Worm (Caenorhabditis elegans) whole organism, L2 larva: ENCODE data around the gene msrp-3.

Source experiments
- C34F6.9 ChIP-seq: fragments of 150-350 bp; optimal IDR thresholded peaks from 2 replicates; lab custom pipeline; 2014; ENCODE audit warnings: missing biosample characterization, missing genetic modification characterization
- F13H6.1 ChIP-seq: sonication (generic microtip); optimal IDR thresholded peaks from 2 replicates; lab custom pipeline; 2016; ENCODE audit warnings: missing genetic modification characterization, missing compliant biosample characterization
- R02D3.7 ChIP-seq: fragments of 150-350 bp; optimal IDR thresholded peaks from 2 replicates; lab custom pipeline; 2014; ENCODE audit warnings: missing biosample characterization, missing genetic modification characterization
- Y55F3AM.14 ChIP-seq: fragments of 200-800 bp; sonication (Bioruptor generic); optimal IDR thresholded peaks from 2 replicates; lab custom pipeline; 2018; ENCODE audit warnings: mild to moderate bottlenecking, missing genetic modification characterization, missing compliant biosample characterization
- ZK546.5 ChIP-seq: sonication (generic microtip); optimal IDR thresholded peaks from 2 replicates; lab custom pipeline; 2017; ENCODE audit warnings: missing biosample characterization, missing genetic modification characterization
- ama-1 ChIP-seq: fragments of 150-350 bp; optimal IDR thresholded peaks from 2 replicates; lab custom pipeline; 2018; ENCODE audit warnings: inconsistent platforms
- ceh-16 ChIP-seq: fragments of 150-350 bp; optimal IDR thresholded peaks from 2 replicates; lab custom pipeline; 2014; ENCODE audit warnings: missing biosample characterization, missing genetic modification characterization
- ceh-82 ChIP-seq: fragments of 150-350 bp; optimal IDR thresholded peaks from 2 replicates; lab custom pipeline; 2014; ENCODE audit warnings: missing biosample characterization, missing genetic modification characterization
- dmd-4 ChIP-seq: sonication (generic microtip); optimal IDR thresholded peaks from 2 replicates; lab custom pipeline; 2017; ENCODE audit warnings: missing biosample characterization, missing genetic modification characterization
- elt-1 ChIP-seq: fragments of 150-350 bp; optimal IDR thresholded peaks from 2 replicates; lab custom pipeline; 2014; ENCODE audit warnings: missing biosample characterization, missing genetic modification characterization
- elt-3 ChIP-seq: sonication (generic microtip); optimal IDR thresholded peaks from 2 replicates; lab custom pipeline; 2017; ENCODE audit warnings: missing biosample characterization, missing genetic modification characterization
- fos-1 ChIP-seq: fragments of 150-350 bp; optimal IDR thresholded peaks from 2 replicates; lab custom pipeline; 2014; ENCODE audit warnings: missing biosample characterization, missing genetic modification characterization
- gmeb-1 ChIP-seq: fragments of 150-350 bp; optimal IDR thresholded peaks from 2 replicates; lab custom pipeline; 2014; ENCODE audit warnings: missing biosample characterization, missing genetic modification characterization
- lin-11 ChIP-seq: fragments of 150-350 bp; sonication (generic microtip); optimal IDR thresholded peaks from 2 replicates; lab custom pipeline; 2014; ENCODE audit warnings: missing biosample characterization, missing genetic modification characterization, inconsistent platforms, mixed read lengths
- lin-13 ChIP-seq: fragments of 150-350 bp; optimal IDR thresholded peaks from 2 replicates; lab custom pipeline; 2014; ENCODE audit warnings: missing biosample characterization, missing genetic modification reagents, missing genetic modification characterization
- lin-39 ChIP-seq: fragments of 150-350 bp; optimal IDR thresholded peaks from 2 replicates; lab custom pipeline; 2014; ENCODE audit warnings: missing biosample characterization, missing genetic modification reagents, missing genetic modification characterization
- lsy-2 ChIP-seq, 2 experiments: fragments of 150-350 bp in 1 of 2; sonication (generic microtip) in 1 of 2; optimal IDR thresholded peaks; 2 replicates each; lab custom pipeline; 2014 to 2017; ENCODE audit warnings: missing biosample characterization in 2 of 2, missing genetic modification characterization in 2 of 2
- mab-5 ChIP-seq: fragments of 150-350 bp; optimal IDR thresholded peaks from 2 replicates; lab custom pipeline; 2014; ENCODE audit warnings: missing biosample characterization, missing genetic modification characterization
- nhr-10 ChIP-seq: sonication (generic microtip); optimal IDR thresholded peaks from 2 replicates; lab custom pipeline; 2017; ENCODE audit warnings: missing biosample characterization, missing genetic modification characterization
- nhr-12 ChIP-seq: fragments of 150-350 bp; optimal IDR thresholded peaks from 2 replicates; lab custom pipeline; 2014; ENCODE audit warnings: missing biosample characterization, missing genetic modification characterization
- nhr-21 ChIP-seq: fragments of 150-350 bp; optimal IDR thresholded peaks from 2 replicates; lab custom pipeline; 2014; ENCODE audit warnings: missing biosample characterization, missing genetic modification characterization
- nhr-23 ChIP-seq: fragments of 150-350 bp; optimal IDR thresholded peaks from 2 replicates; lab custom pipeline; 2014; ENCODE audit warnings: missing biosample characterization, missing genetic modification reagents, missing genetic modification characterization
- nhr-237 ChIP-seq: fragments of 150-350 bp; optimal IDR thresholded peaks from 2 replicates; lab custom pipeline; 2014; ENCODE audit warnings: missing biosample characterization, missing genetic modification characterization
- nhr-25 ChIP-seq: fragments of 150-350 bp; sonication (generic microtip); optimal IDR thresholded peaks from 3 replicates; lab custom pipeline; 2014; ENCODE audit warnings: missing biosample characterization, missing genetic modification characterization
- nhr-6 ChIP-seq: fragments of 150-350 bp; optimal IDR thresholded peaks from 2 replicates; lab custom pipeline; 2014; ENCODE audit warnings: missing biosample characterization, missing genetic modification characterization
- peb-1 ChIP-seq: fragments of 150-350 bp; optimal IDR thresholded peaks from 2 replicates; lab custom pipeline; 2014; ENCODE audit warnings: missing biosample characterization, missing genetic modification characterization
- sem-4 ChIP-seq: fragments of 150-350 bp; optimal IDR thresholded peaks from 2 replicates; lab custom pipeline; 2014; ENCODE audit warnings: missing biosample characterization, missing genetic modification reagents, missing genetic modification characterization
- sma-3 ChIP-seq: sonication (generic microtip); optimal IDR thresholded peaks from 2 replicates; lab custom pipeline; 2016; ENCODE audit warnings: missing genetic modification reagents, missing genetic modification characterization, missing compliant biosample characterization
- sma-9 ChIP-seq, 2 experiments: fragments of 150-350 bp in 1 of 2; sonication (generic microtip) in 1 of 2; optimal IDR thresholded peaks; 2 replicates each; lab custom pipeline; 2014 to 2016; ENCODE audit warnings: missing genetic modification characterization in 2 of 2, mild to moderate bottlenecking in 1 of 2, missing biosample characterization in 1 of 2, missing compliant biosample characterization in 1 of 2, missing genetic modification reagents in 1 of 2, moderate library complexity in 1 of 2
- snpc-4 ChIP-seq: fragments of 150-350 bp; optimal IDR thresholded peaks from 2 replicates; lab custom pipeline; 2014; ENCODE audit warnings: missing biosample characterization, missing genetic modification characterization
- unc-39 ChIP-seq: fragments of 150-350 bp; optimal IDR thresholded peaks from 2 replicates; lab custom pipeline; 2014; ENCODE audit warnings: missing biosample characterization, missing genetic modification characterization
- unc-55 ChIP-seq: fragments of 150-350 bp; sonication (generic microtip); optimal IDR thresholded peaks from 3 replicates; lab custom pipeline; 2014; ENCODE audit warnings: missing biosample characterization, missing genetic modification reagents, missing genetic modification characterization
- zag-1 ChIP-seq: fragments of 150-350 bp; optimal IDR thresholded peaks from 2 replicates; lab custom pipeline; 2014; ENCODE audit warnings: missing biosample characterization, missing genetic modification characterization

msrp-3 gene

DNA sequence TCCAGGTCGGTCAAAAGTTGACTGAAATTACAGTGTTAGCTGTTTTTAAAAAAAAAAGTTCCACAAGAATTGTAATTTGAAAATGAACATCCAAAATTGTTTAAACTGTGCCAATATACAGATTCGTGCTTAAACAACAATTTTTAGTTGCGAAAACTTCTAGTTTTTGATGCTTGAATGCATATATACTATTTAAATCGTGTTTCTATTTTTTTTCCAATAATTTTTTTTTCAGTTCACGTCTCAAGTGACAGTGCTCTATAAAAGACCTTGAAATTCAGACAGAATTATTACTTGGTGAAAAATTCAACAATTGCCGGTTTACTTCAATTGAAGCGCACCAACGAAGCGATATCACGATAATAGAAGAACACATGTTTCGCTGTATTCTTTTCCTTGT is 27.7 kb downstream of the msrp-3 start, which contains the start of gene F46F5.16:
TSS of gene F46F5.16 (plus strand) at position 301 of the 400 bp plus-strand sequence.
- no peak for TF ChIP-seq lin-39
- no peak for TF ChIP-seq zag-1
- no peak for TF ChIP-seq mab-5 (tag; lab: Kevin White, UChicago)
- TF ChIP-seq ZK546.5 (tag; lab: Kevin White, UChicago): no peak
- TF ChIP-seq dmd-4 (tag; lab: Kevin White, UChicago): no peak
- TF ChIP-seq ama-1 (lab: Kevin White, UChicago): no peak
- TF ChIP-seq nhr-21: no peak
- TF ChIP-seq nhr-23 (tag; lab: Kevin White, UChicago): no peak
- no peak for TF ChIP-seq R02D3.7
- no peak for TF ChIP-seq lin-13 (GFP tag; lab: Kevin White, UChicago)
- TF ChIP-seq peb-1 (tag; lab: Kevin White, UChicago): no peak
- no peak for TF ChIP-seq nhr-12 (tag; lab: Kevin White, UChicago)
- no peak for TF ChIP-seq unc-39

DNA sequence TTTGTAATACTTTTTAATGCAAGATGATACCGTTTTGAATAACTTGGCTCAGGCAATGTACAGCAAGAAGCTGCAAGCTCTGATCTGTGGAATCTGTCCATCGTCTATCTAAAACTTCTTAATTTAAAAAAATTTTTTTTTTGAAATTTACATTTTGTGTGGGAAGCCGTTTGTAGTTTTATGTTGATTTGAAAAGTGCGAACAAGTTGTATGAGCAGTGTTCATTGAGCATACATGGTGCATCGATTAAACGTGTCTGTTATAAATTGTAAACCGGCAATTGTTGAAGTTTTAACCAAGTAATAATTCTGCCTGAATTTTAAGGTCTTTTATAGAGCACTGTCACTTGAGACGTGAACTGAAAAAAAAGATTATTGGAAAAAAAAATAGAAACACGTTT is 31.1 kb downstream of the msrp-3 start, which contains the start of gene Y39F10A.6:
TSS of gene Y39F10A.6 (minus strand) at position 101 of the 400 bp plus-strand sequence.
- TF ChIP-seq peb-1 (tag; lab: Kevin White, UChicago) (no peak), lin-13 (GFP tag; lab: Kevin White, UChicago) (no peak), sma-3 (GFP tag; lab: Kevin White, UChicago) (no peak), unc-39 (no peak), ceh-82 (no peak), nhr-23 (tag; lab: Kevin White, UChicago) (no peak), sma-9 (GFP tag; optimal IDR thresholded peaks at IDR 0.05; lab: Kevin White, UChicago) (no peak), sma-9 (tag; optimal IDR thresholded peaks at IDR 0.05; lab: Kevin White, UChicago) (no peak), nhr-12 (tag; lab: Kevin White, UChicago) (no peak), zag-1 (no peak), snpc-4 (tag; lab: Kevin White, UChicago) (no peak), elt-1 (no peak)
- TF ChIP-seq, all 48 proteins: peak for 0

DNA sequence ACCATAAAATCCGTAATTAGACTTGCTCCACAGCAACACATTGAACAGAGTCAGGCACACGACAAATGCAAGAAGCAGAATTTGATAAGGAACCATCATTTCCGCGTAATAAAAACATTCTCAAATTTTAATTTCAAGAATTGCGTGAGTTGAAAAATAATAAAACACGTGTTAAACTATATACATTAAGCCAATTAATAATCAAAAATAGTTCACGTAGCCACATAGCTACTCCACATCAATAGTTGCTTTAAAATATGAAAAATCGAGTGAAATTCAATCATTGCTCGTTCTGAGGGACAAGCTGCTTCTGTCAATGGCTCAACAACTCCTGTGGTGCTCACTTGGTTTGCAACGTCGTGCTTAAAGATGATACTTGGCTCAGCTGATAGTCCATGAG is 31.7 kb downstream of the msrp-3 start, which contains the start of gene Y39F10A.3:
TSS of gene Y39F10A.3 (minus strand) at position 101 of the 400 bp plus-strand sequence.
- no peak for TF ChIP-seq gmeb-1 (tag; lab: Kevin White, UChicago)
- TF ChIP-seq nhr-25: no peak
- TF ChIP-seq Y55F3AM.14 (GFP tag; lab: Kevin White, UChicago): no peak

DNA sequence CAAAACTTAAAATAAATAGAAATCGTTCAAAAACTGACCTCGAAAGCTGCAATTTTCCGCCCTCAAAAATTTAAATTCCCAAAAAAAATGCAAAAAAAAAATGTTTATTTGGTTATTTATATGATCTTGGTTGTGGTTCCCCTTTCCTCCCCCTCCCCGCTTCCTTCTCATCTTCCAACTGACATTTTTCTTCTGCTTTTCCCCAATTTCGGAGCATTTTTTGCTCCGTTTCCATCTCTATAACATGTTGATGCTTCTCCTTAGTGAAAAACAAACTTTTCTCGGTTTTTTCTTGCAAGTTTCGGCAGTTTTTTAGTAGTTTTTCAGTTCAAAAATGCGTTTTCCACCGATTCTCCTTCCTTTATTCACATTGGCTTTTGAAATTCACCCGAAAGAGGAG is 39.6 kb downstream of the msrp-3 start, which contains the start of gene Y39F10A.1:
TSS of gene Y39F10A.1 (plus strand) at position 301 of the 400 bp plus-strand sequence.
- TF ChIP-seq sem-4 (tag; lab: Kevin White, UChicago) (no peak), mab-5 (tag; lab: Kevin White, UChicago) (no peak)

DNA sequence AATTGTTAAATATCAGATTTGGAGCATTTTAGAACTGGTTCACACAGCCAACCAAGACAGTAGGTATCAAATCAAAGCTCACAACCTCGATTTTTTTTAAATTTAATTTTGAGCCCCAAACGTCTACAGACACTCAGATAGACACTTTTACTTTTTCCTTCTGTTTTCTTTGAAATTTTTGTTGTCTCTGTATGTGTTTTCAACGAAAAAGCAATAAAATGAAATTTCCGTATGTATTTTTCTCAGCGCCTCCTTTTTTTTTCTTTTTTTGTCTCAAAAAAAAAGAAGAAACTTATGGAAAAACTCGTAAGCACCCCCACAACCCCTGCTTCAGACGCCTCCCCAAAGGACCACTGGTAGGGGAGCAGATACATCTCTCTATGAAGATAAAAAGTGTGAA is 40.8 kb downstream of the msrp-3 start:
- TF ChIP-seq nhr-237: no peak
- TF ChIP-seq sma-3 (GFP tag; lab: Kevin White, UChicago): no peak
- TF ChIP-seq zag-1: no peak
- no peak for TF ChIP-seq unc-39
- no peak for TF ChIP-seq nhr-25
- no peak for TF ChIP-seq mab-5 (tag; lab: Kevin White, UChicago)
- no peak for TF ChIP-seq nhr-6 (tag; lab: Kevin White, UChicago)
- no peak for TF ChIP-seq F13H6.1

DNA sequence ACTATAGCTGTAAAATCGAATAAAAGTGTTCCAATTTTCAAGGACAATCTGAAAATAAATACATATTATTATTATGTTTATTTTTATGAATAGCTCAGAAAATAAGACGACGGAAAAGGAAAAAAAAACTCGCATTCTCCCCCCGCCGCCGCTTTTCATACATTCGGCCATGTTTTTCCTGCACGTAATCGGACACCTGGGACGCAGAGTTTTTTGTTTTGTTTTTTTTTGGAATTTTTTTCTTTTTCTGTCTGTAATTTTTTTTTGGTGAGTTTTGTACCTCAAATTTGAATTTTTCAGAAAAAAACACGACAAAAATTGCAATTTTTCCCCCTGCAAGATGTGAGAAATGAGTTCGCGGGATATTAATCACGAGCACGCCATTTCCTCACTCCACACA is 44.4 kb downstream of the msrp-3 start, which contains the start of gene C08G5.6:
TSS of gene C08G5.6 (plus strand) at position 301 of the 400 bp plus-strand sequence.
- TF ChIP-seq lin-13 (GFP tag; lab: Kevin White, UChicago) (no peak), sem-4 (tag; lab: Kevin White, UChicago) (no peak), lin-11 (no peak), unc-55 (GFP tag; lab: Kevin White, UChicago) (no peak), elt-3 (tag; lab: Kevin White, UChicago) (no peak), C34F6.9 (tag; lab: Kevin White, UChicago) (no peak), fos-1 (tag; lab: Kevin White, UChicago) (no peak), ama-1 (lab: Kevin White, UChicago) (no peak), nhr-10 (tag; lab: Kevin White, UChicago) (no peak), nhr-6 (tag; lab: Kevin White, UChicago) (no peak), Y55F3AM.14 (GFP tag; lab: Kevin White, UChicago) (no peak), zag-1 (no peak), ceh-16 (tag; lab: Kevin White, UChicago) (no peak), F13H6.1 (no peak), nhr-12 (tag; lab: Kevin White, UChicago) (no peak), lsy-2 (tag; optimal IDR thresholded peaks at IDR 0.05; lab: Kevin White, UChicago) (no peak), gmeb-1 (tag; lab: Kevin White, UChicago) (no peak)
